Worm (Caenorhabditis elegans) whole organism, late embryonic: ENCODE results near the gene cyp-35B3.

Experiments used
- ama-1 ChIP-seq: fragments of 150-350 bp; optimal IDR thresholded peaks from 2 replicates; lab custom pipeline; 2014
- ceh-19 ChIP-seq: fragments of 200-800 bp; sonication (Bioruptor generic); optimal IDR thresholded peaks from 2 replicates; lab custom pipeline; 2018; ENCODE audit warnings: mild to moderate bottlenecking, missing genetic modification characterization, missing compliant biosample characterization
- dve-1 ChIP-seq: sonication (generic microtip); optimal IDR thresholded peaks from 2 replicates; lab custom pipeline; 2017; ENCODE audit warnings: antibody characterized with exemption, mild to moderate bottlenecking, missing genetic modification characterization, missing compliant biosample characterization
- elt-2 ChIP-seq: sonication (generic microtip); optimal IDR thresholded peaks from 2 replicates; lab custom pipeline; 2016; ENCODE audit warnings: missing genetic modification reagents, missing genetic modification characterization, missing compliant biosample characterization
- ets-4 ChIP-seq: sonication (generic microtip); optimal IDR thresholded peaks from 2 replicates; lab custom pipeline; 2016; ENCODE audit warnings: missing genetic modification characterization, missing compliant biosample characterization
- lim-6 ChIP-seq: sonication (generic microtip); optimal IDR thresholded peaks from 2 replicates; lab custom pipeline; 2016; ENCODE audit warnings: missing genetic modification characterization, missing compliant biosample characterization
- madf-2 ChIP-seq: sonication (generic microtip); optimal IDR thresholded peaks from 2 replicates; lab custom pipeline; 2017; ENCODE audit warnings: missing genetic modification characterization, missing compliant biosample characterization
- pha-4 ChIP-seq: fragments of 150-350 bp; optimal IDR thresholded peaks from 2 replicates; lab custom pipeline; 2018; ENCODE audit warnings: missing biosample characterization, missing genetic modification reagents, missing genetic modification characterization
- tbx-2 ChIP-seq: sonication (generic microtip); optimal IDR thresholded peaks from 2 replicates; lab custom pipeline; 2016; ENCODE audit warnings: missing genetic modification characterization, missing compliant biosample characterization
- ttx-3 ChIP-seq: sonication (generic microtip); optimal IDR thresholded peaks from 2 replicates; lab custom pipeline; 2016; ENCODE audit warnings: missing genetic modification reagents, missing genetic modification characterization, missing compliant biosample characterization
- unc-42 ChIP-seq: sonication (generic microtip); optimal IDR thresholded peaks from 2 replicates; lab custom pipeline; 2016; ENCODE audit warnings: missing genotype, missing genetic modification characterization, missing compliant biosample characterization

- TF ChIP-seq tbx-2: no peak
- TF ChIP-seq ets-4 (tag; lab: Kevin White, UChicago): no peak
- no peak for TF ChIP-seq dve-1 (tag; lab: Kevin White, UChicago)
- TF ChIP-seq elt-2 (tag; lab: Kevin White, UChicago): no peak
- TF ChIP-seq unc-42 (tag; lab: Kevin White, UChicago): no peak
- TF ChIP-seq ttx-3: no peak
- TF ChIP-seq lim-6: no peak
- TF ChIP-seq madf-2 (tag; lab: Kevin White, UChicago): no peak
- TF ChIP-seq ama-1 (lab: Kevin White, UChicago): no peak
- TF ChIP-seq pha-4: no peak
- TF ChIP-seq ceh-19 (GFP tag; lab: Kevin White, UChicago): no peak
Measured at ce11 chrV:3968929-3969328, 23.8 kb downstream of the cyp-35B3 start.
